Fruit fly (Drosophila melanogaster) whole organism, embryonic: ENCODE results near the gene CG13314.

Experiments used
- Blimp-1 ChIP-seq: fragments of 200-800 bp; sonication (Bioruptor generic); optimal IDR thresholded peaks from 3 replicates; lab custom pipeline; 2018; ENCODE audit warnings: missing biosample characterization, missing genetic modification characterization, mild to moderate bottlenecking, moderate library complexity, missing genetic modification reagents
- CG10267 ChIP-seq: fragments of 200-800 bp; sonication (Bioruptor generic); optimal IDR thresholded peaks from 2 replicates; lab custom pipeline; 2018; ENCODE audit warnings: missing biosample characterization, mild to moderate bottlenecking, missing genetic modification characterization, moderate library complexity
- CG10979 ChIP-seq: fragments of 200-800 bp; sonication (Bioruptor generic); optimal IDR thresholded peaks from 2 replicates; lab custom pipeline; 2018; ENCODE audit warnings: missing biosample characterization, mild to moderate bottlenecking, missing genetic modification characterization, moderate library complexity
- CG12071 ChIP-seq: fragments of 200-800 bp; sonication (Bioruptor generic); optimal IDR thresholded peaks from 3 replicates; lab custom pipeline; 2018; ENCODE audit warnings: missing biosample characterization, mild to moderate bottlenecking, missing genetic modification characterization
- CG1233 ChIP-seq: fragments of 200-800 bp; sonication (Bioruptor generic); optimal IDR thresholded peaks from 4 replicates; lab custom pipeline; 2018; ENCODE audit warnings: missing biosample characterization, mild to moderate bottlenecking, missing genetic modification characterization
- CG12391 ChIP-seq: fragments of 200-800 bp; sonication (Bioruptor generic); optimal IDR thresholded peaks from 3 replicates; lab custom pipeline; 2018; ENCODE audit warnings: missing biosample characterization, mild to moderate bottlenecking, missing genetic modification characterization, moderate library complexity
- CG13123 ChIP-seq: fragments of 200-800 bp; sonication (Bioruptor generic); optimal IDR thresholded peaks from 2 replicates; lab custom pipeline; 2016; ENCODE audit warnings: missing biosample characterization, missing genetic modification characterization
- CG14050 ChIP-seq: fragments of 200-800 bp; sonication (Bioruptor generic); IDR thresholded peaks from 3 replicates; pipeline ENCODE4 v1.3.6; 2022; ENCODE audit warnings: missing biosample characterization, missing genetic modification characterization
- CG1602 ChIP-seq: fragments of 200-800 bp; sonication (Bioruptor generic); optimal IDR thresholded peaks from 3 replicates; lab custom pipeline; 2016; ENCODE audit warnings: missing biosample characterization, missing genetic modification characterization
- CG2712 ChIP-seq: fragments of 200-800 bp; optimal IDR thresholded peaks from 3 replicates; lab custom pipeline; 2019; ENCODE audit warnings: missing biosample characterization, mild to moderate bottlenecking, missing genetic modification characterization, moderate library complexity
- CG31224 ChIP-seq: fragments of 200-800 bp; sonication (Bioruptor generic); IDR thresholded peaks from 2 replicates; pipeline ENCODE4 v1.3.6; 2022; ENCODE audit warnings: missing biosample characterization, missing genetic modification characterization
- CG31388 ChIP-seq: fragments of 200-800 bp; sonication (Bioruptor generic); optimal IDR thresholded peaks from 2 replicates; lab custom pipeline; 2016; ENCODE audit warnings: missing biosample characterization, missing genetic modification characterization
- CG32532 ChIP-seq: fragments of 200-800 bp; sonication (Bioruptor generic); IDR thresholded peaks from 2 replicates; pipeline ENCODE4 v1.3.6; 2022; ENCODE audit warnings: missing biosample characterization, missing genetic modification characterization
- CG3281 ChIP-seq: fragments of 200-800 bp; sonication (Bioruptor generic); optimal IDR thresholded peaks from 3 replicates; lab custom pipeline; 2017; ENCODE audit warnings: missing biosample characterization, mild to moderate bottlenecking, missing genetic modification characterization
- CG34376 ChIP-seq: fragments of 200-800 bp; sonication (Bioruptor generic); optimal IDR thresholded peaks from 2 replicates; lab custom pipeline; 2018; ENCODE audit warnings: missing biosample characterization, mild to moderate bottlenecking, missing genetic modification characterization
- CG3726 ChIP-seq: fragments of 200-800 bp; sonication (Bioruptor generic); IDR thresholded peaks from 3 replicates; pipeline ENCODE4, ENCODE4 v1.3.6; 2022; ENCODE audit warnings: missing biosample characterization, missing genetic modification characterization
- CG3847 ChIP-seq: fragments of 200-800 bp; sonication (Bioruptor generic); IDR thresholded peaks from 2 replicates; pipeline ENCODE4 v1.3.6; 2022; ENCODE audit warnings: missing biosample characterization, missing genetic modification characterization
- CG4707 ChIP-seq: fragments of 200-800 bp; sonication (Bioruptor generic); optimal IDR thresholded peaks from 2 replicates; lab custom pipeline; 2018; ENCODE audit warnings: missing biosample characterization, mild to moderate bottlenecking, missing genetic modification characterization, moderate library complexity
- CG5180 ChIP-seq: fragments of 200-800 bp; sonication (Bioruptor generic); optimal IDR thresholded peaks from 3 replicates; lab custom pipeline; 2017; ENCODE audit warnings: missing biosample characterization, missing genetic modification characterization, mild to moderate bottlenecking, moderate library complexity, missing genetic modification reagents
- CG6254 ChIP-seq: fragments of 200-800 bp; sonication (Bioruptor generic); optimal IDR thresholded peaks from 3 replicates; lab custom pipeline; 2017; ENCODE audit warnings: mild to moderate bottlenecking, missing biosample characterization, missing genetic modification reagents, missing genetic modification characterization
- CG6683 ChIP-seq: fragments of 200-800 bp; sonication (Bioruptor generic); optimal IDR thresholded peaks from 2 replicates; lab custom pipeline; 2017; ENCODE audit warnings: missing biosample characterization, mild to moderate bottlenecking, missing genetic modification characterization, missing genetic modification reagents
- CG6765 ChIP-seq: fragments of 200-800 bp; sonication (Bioruptor generic); optimal IDR thresholded peaks from 3 replicates; lab custom pipeline; 2017; ENCODE audit warnings: missing biosample characterization, mild to moderate bottlenecking, missing genetic modification characterization
- CG8924 ChIP-seq: fragments of 200-800 bp; optimal IDR thresholded peaks from 3 replicates; lab custom pipeline; 2019; ENCODE audit warnings: missing biosample characterization, mild to moderate bottlenecking, missing genetic modification characterization, moderate library complexity
- CkIIα-i1 ChIP-seq: fragments of 200-800 bp; sonication (Bioruptor generic); IDR thresholded peaks from 2 replicates; pipeline ENCODE4 v1.3.6; 2022; ENCODE audit warnings: missing biosample characterization, missing genetic modification characterization
- CoRest ChIP-seq: fragments of 200-800 bp; sonication (Bioruptor generic); optimal IDR thresholded peaks from 3 replicates; lab custom pipeline; 2018; ENCODE audit warnings: missing biosample characterization, mild to moderate bottlenecking, missing genetic modification characterization, moderate library complexity
- D19B ChIP-seq: fragments of 200-800 bp; sonication (Bioruptor generic); optimal IDR thresholded peaks from 2 replicates; lab custom pipeline; 2017; ENCODE audit warnings: missing biosample characterization, mild to moderate bottlenecking, missing genetic modification characterization
- Dek ChIP-seq: fragments of 200-800 bp; sonication (Bioruptor generic); optimal IDR thresholded peaks from 3 replicates; lab custom pipeline; 2019; ENCODE audit warnings: missing biosample characterization, mild to moderate bottlenecking, missing genetic modification characterization, moderate library complexity
- Doc3 ChIP-seq: fragments of 200-800 bp; sonication (Bioruptor generic); IDR thresholded peaks from 3 replicates; pipeline ENCODE4 v1.3.6; 2022; ENCODE audit warnings: missing biosample characterization, missing genetic modification characterization; ENCODE audit not compliant: partially characterized antibody
- E2f1 ChIP-seq: fragments of 200-800 bp; sonication (Bioruptor generic); IDR thresholded peaks from 2 replicates; pipeline ENCODE4 v1.3.6; 2022; ENCODE audit warnings: missing biosample characterization, missing genetic modification characterization
- ERR ChIP-seq: fragments of 200-800 bp; sonication (Bioruptor generic); optimal IDR thresholded peaks from 2 replicates; lab custom pipeline; 2016; ENCODE audit warnings: missing biosample characterization, missing genetic modification characterization
- Ets65A ChIP-seq: fragments of 200-800 bp; sonication (Bioruptor generic); peaks from one replicate; lab custom pipeline; 2016; ENCODE audit warnings: missing biosample characterization, missing genetic modification characterization
- HLH3B ChIP-seq: fragments of 200-800 bp; sonication (Bioruptor generic); IDR thresholded peaks from 2 replicates; pipeline ENCODE4 v1.3.6; 2022; ENCODE audit warnings: missing biosample characterization, missing genetic modification characterization
- MBD-R2 ChIP-seq: fragments of 200-800 bp; sonication (Bioruptor generic); IDR thresholded peaks from 2 replicates; pipeline ENCODE4 v1.3.6; 2022; ENCODE audit warnings: missing biosample characterization, missing genetic modification characterization
- MESR4 ChIP-seq: fragments of 200-800 bp; sonication (Bioruptor generic); optimal IDR thresholded peaks from 2 replicates; lab custom pipeline; 2018; ENCODE audit warnings: missing biosample characterization, mild to moderate bottlenecking, missing genetic modification characterization, moderate library complexity
- Neu2 ChIP-seq: fragments of 200-800 bp; sonication (Bioruptor generic); optimal IDR thresholded peaks from 3 replicates; lab custom pipeline; 2016; ENCODE audit warnings: missing biosample characterization, missing genetic modification characterization, borderline replicate concordance
- Optix ChIP-seq: fragments of 200-800 bp; sonication (Bioruptor generic); IDR thresholded peaks from 3 replicates; pipeline ENCODE4 v1.3.6; 2022; ENCODE audit warnings: missing biosample characterization, missing genetic modification characterization
- Poxn ChIP-seq: fragments of 200-800 bp; sonication (Bioruptor generic); IDR thresholded peaks from 2 replicates; pipeline ENCODE4 v1.3.6; 2022; ENCODE audit warnings: missing biosample characterization, missing genetic modification characterization
- Rx ChIP-seq: fragments of 200-800 bp; sonication (Bioruptor generic); IDR thresholded peaks from 2 replicates; pipeline ENCODE4 v1.3.6; 2022; ENCODE audit warnings: missing biosample characterization, missing genetic modification characterization
- Sry-β ChIP-seq: fragments of 200-800 bp; sonication (Bioruptor generic); optimal IDR thresholded peaks from 2 replicates; lab custom pipeline; 2018; ENCODE audit warnings: missing biosample characterization, mild to moderate bottlenecking, missing genetic modification characterization, moderate library complexity
- da ChIP-seq: fragments of 200-800 bp; sonication (Bioruptor generic); optimal IDR thresholded peaks from 2 replicates; lab custom pipeline; 2016; ENCODE audit warnings: missing biosample characterization, missing genetic modification characterization
- dati ChIP-seq: fragments of 200-800 bp; sonication (Bioruptor generic); IDR thresholded peaks from 2 replicates; pipeline ENCODE4 v1.3.6; 2022; ENCODE audit warnings: missing biosample characterization, missing genetic modification characterization
- dm ChIP-seq: fragments of 200-800 bp; sonication (Bioruptor generic); optimal IDR thresholded peaks from 3 replicates; lab custom pipeline; 2016; ENCODE audit warnings: missing biosample characterization, missing genetic modification characterization
- gcm2 ChIP-seq: fragments of 200-800 bp; sonication (Bioruptor generic); optimal IDR thresholded peaks from 2 replicates; lab custom pipeline; 2016; ENCODE audit warnings: missing biosample characterization, missing genetic modification characterization
- gsb ChIP-seq: fragments of 200-800 bp; sonication (Bioruptor generic); IDR thresholded peaks from 2 replicates; pipeline ENCODE4 v1.3.6; 2022; ENCODE audit warnings: missing biosample characterization, missing genetic modification characterization
- inv ChIP-seq: fragments of 200-800 bp; sonication (Bioruptor generic); IDR thresholded peaks from 2 replicates; pipeline ENCODE4 v1.3.6; 2022; ENCODE audit warnings: missing biosample characterization, missing genetic modification characterization; ENCODE audit not compliant: partially characterized antibody
- schlank ChIP-seq: fragments of 200-800 bp; sonication (Bioruptor generic); optimal IDR thresholded peaks from 2 replicates; lab custom pipeline; 2018; ENCODE audit warnings: missing biosample characterization, mild to moderate bottlenecking, missing genetic modification characterization
- twi ChIP-seq: fragments of 200-800 bp; optimal IDR thresholded peaks from 2 replicates; lab custom pipeline; 2019; ENCODE audit warnings: missing biosample characterization, mild to moderate bottlenecking, missing genetic modification characterization, moderate library complexity

Gene CG13314

DNA sequence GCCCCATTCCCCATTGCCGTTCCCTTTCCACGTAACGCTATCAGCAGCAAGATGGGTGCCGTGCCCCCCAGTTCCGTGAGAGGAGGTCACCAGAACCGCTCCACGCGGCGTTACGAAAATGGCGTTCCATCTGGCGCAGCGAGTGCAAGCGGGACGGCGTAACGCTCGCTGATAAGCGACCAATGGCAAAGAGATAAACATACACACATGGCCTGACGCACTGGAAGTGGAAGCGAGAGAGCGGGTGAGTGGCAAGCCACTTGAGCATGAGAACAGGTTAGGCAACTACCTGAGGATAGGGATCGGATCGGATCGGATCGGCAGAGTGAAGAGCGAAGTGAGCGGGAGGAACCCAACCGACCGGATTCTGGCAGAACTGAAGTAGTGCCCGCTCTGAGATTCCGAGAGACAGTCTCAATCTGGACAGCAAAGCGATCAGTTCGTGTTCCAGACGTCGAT is 23.2 kb downstream of the CG13314 start, which contains the start of gene Doc3 (continued):
- TF ChIP-seq twi (tag; lab: Kevin White, UChicago) (peak; percentile 66), CG3847 (GFP tag; lab: Robert Waterston, UW) (no peak), Neu2 (GFP tag; lab: Kevin White, UChicago) (no peak), CG1602 (GFP tag; lab: Kevin White, UChicago) (no peak), Blimp-1 (GFP tag; lab: Kevin White, UChicago) (no peak), CG6683 (GFP tag; lab: Kevin White, UChicago) (no peak), Optix (GFP tag; lab: Robert Waterston, UW) (no peak), MBD-R2 (no peak), CG13123 (GFP tag; lab: Kevin White, UChicago) (no peak), CG6765 (GFP tag; lab: Kevin White, UChicago) (no peak), CG2712 (tag; lab: Kevin White, UChicago) (no peak), CG6254 (GFP tag; lab: Kevin White, UChicago) (no peak), Dek (tag; lab: Kevin White, UChicago) (no peak), CG4707 (GFP tag; lab: Kevin White, UChicago) (no peak), MESR4 (GFP tag; lab: Kevin White, UChicago) (no peak), CG34376 (no peak), CoRest (peak; percentile 44)
- TF ChIP-seq, all 482 proteins: peak for 60

- TF ChIP-seq ERR (GFP tag; lab: Kevin White, UChicago) (no peak), Poxn (GFP tag; lab: Robert Waterston, UW) (no peak), CG12391 (tag; lab: Kevin White, UChicago) (no peak), Doc3 (GFP tag; lab: Robert Waterston, UW) (no peak), dati (no peak), Ets65A (GFP tag; lab: Kevin White, UChicago) (no peak), inv (no peak), dm (GFP tag; lab: Kevin White, UChicago) (no peak), CG3726 (GFP tag; lab: Robert Waterston, UW) (no peak), CG8924 (tag; lab: Kevin White, UChicago) (no peak), E2f1 (GFP tag; lab: Robert Waterston, UW) (no peak), CG14050 (GFP tag; lab: Robert Waterston, UW) (no peak), Sry-β (no peak), CG12071 (GFP tag; lab: Kevin White, UChicago) (no peak)
Measured at dm6 chr3L:9009738-9010137, 28.1 kb downstream of the CG13314 start, which contains the start of gene CG5194. TSS of gene CG5194 (minus strand) at chr3L:9009838.

dm6 chr3L:9011485-9012389 is 30.1 kb downstream of the CG13314 start:
- TF ChIP-seq HLH3B (GFP tag; lab: Robert Waterston, UW) (peak; percentile 80), da (GFP tag; lab: Kevin White, UChicago) (peak; percentile 40), CG5180 (peak; percentile 16), CG31388 (peak; percentile 47), CG10267 (peak; percentile 84), CG1233 (GFP tag; lab: Kevin White, UChicago) (peak; percentile 81), CG10979 (tag; lab: Kevin White, UChicago) (peak; percentile 90), CG32532 (GFP tag; lab: Robert Waterston, UW) (0 out of 2 replicates have a peak, but pooled peaks have one; percentile 27), Rx (GFP tag; lab: Robert Waterston, UW) (peak; percentile 71), CG3281 (no peak), CG31224 (GFP tag; lab: Robert Waterston, UW) (no peak), schlank (tag; lab: Kevin White, UChicago) (no peak), gcm2 (GFP tag; lab: Kevin White, UChicago) (peak; percentile 15), CkIIα-i1 (GFP tag; lab: Robert Waterston, UW) (no peak), D19B (GFP tag; lab: Kevin White, UChicago) (no peak), gsb (GFP tag; lab: Robert Waterston, UW) (no peak)
